Worm (Caenorhabditis elegans) whole organism, young adult: ENCODE data around the gene fbxb-29.
"Not testable (repeated sequence)": the region's sequence is repeated elsewhere in the genome, so short reads cannot be mapped to it uniquely, and the experiment has no call there.

ENCODE experiments used
- B0261.1 ChIP-seq: sonication (generic microtip); optimal IDR thresholded peaks from 2 replicates; lab custom pipeline; 2016; ENCODE audit warnings: mild to moderate bottlenecking, missing genetic modification characterization, moderate library complexity, missing compliant biosample characterization
- F22D6.2 ChIP-seq: sonication (generic microtip); optimal IDR thresholded peaks from 2 replicates; lab custom pipeline; 2016; ENCODE audit warnings: mild to moderate bottlenecking, missing genetic modification characterization, missing compliant biosample characterization
- F33H1.4 ChIP-seq: fragments of 200-800 bp; sonication (Bioruptor generic); IDR thresholded peaks from 2 replicates; pipeline ENCODE4 v1.3.6; 2022; ENCODE audit warnings: missing genetic modification reagents, missing genetic modification characterization, missing compliant biosample characterization
- F49E8.2 ChIP-seq: sonication (generic microtip); optimal IDR thresholded peaks from 3 replicates; lab custom pipeline; 2017; ENCODE audit warnings: missing genetic modification characterization, mild to moderate bottlenecking, missing compliant biosample characterization, antibody characterized with exemption, moderate library complexity; ENCODE audit not compliant: insufficient read depth
- K12H6.12 ChIP-seq: fragments of 200-800 bp; sonication (Bioruptor generic); optimal IDR thresholded peaks from 2 replicates; lab custom pipeline; 2018; ENCODE audit warnings: mild to moderate bottlenecking, missing genetic modification characterization, missing compliant biosample characterization
- Y53F4B.3 ChIP-seq: fragments of 200-800 bp; sonication (Bioruptor generic); IDR thresholded peaks from 2 replicates; pipeline ENCODE4 v1.3.6; 2022; ENCODE audit warnings: missing genetic modification reagents, missing genetic modification characterization, missing compliant biosample characterization
- Y53G8AR.9 ChIP-seq: fragments of 200-800 bp; sonication (Bioruptor generic); conservative IDR thresholded peaks from 2 replicates; pipeline ENCODE4 v1.3.6; 2022; ENCODE audit warnings: missing genetic modification reagents, missing genetic modification characterization, missing compliant biosample characterization
- ZK185.1 ChIP-seq: sonication (generic microtip); optimal IDR thresholded peaks from 2 replicates; lab custom pipeline; 2016; ENCODE audit warnings: mild to moderate bottlenecking, missing genetic modification characterization, missing compliant biosample characterization; ENCODE audit not compliant: poor library complexity, severe bottlenecking
- aptf-2 ChIP-seq: fragments of 200-800 bp; sonication (Bioruptor generic); conservative IDR thresholded peaks from 2 replicates; pipeline ENCODE4 v1.3.6; 2022; ENCODE audit warnings: missing genetic modification reagents, missing genetic modification characterization, missing compliant biosample characterization
- attf-3 ChIP-seq: fragments of 200-800 bp; sonication (Bioruptor generic); conservative IDR thresholded peaks from 2 replicates; pipeline ENCODE4 v1.3.6; 2022; ENCODE audit warnings: missing genetic modification reagents, missing genetic modification characterization, missing compliant biosample characterization
- attf-6 ChIP-seq: fragments of 200-800 bp; sonication (Bioruptor generic); IDR thresholded peaks from 2 replicates; pipeline ENCODE4 v1.3.6; 2022; ENCODE audit warnings: missing genetic modification reagents, missing genetic modification characterization, missing compliant biosample characterization
- bed-1 ChIP-seq: fragments of 200-800 bp; sonication (Bioruptor generic); IDR thresholded peaks from 2 replicates; pipeline ENCODE4 v1.3.6; 2022; ENCODE audit warnings: missing genetic modification reagents, missing genetic modification characterization, missing compliant biosample characterization
- cebp-2 ChIP-seq: fragments of 200-800 bp; sonication (Bioruptor generic); IDR thresholded peaks from 2 replicates; pipeline ENCODE4 v1.3.6; 2022; ENCODE audit warnings: missing genetic modification characterization, missing compliant biosample characterization
- ceh-58 ChIP-seq: fragments of 200-800 bp; sonication (Bioruptor generic); IDR thresholded peaks from 2 replicates; pipeline ENCODE4 v1.3.6; 2022; ENCODE audit warnings: missing genetic modification characterization, missing compliant biosample characterization
- ceh-79 ChIP-seq: sonication (generic microtip); optimal IDR thresholded peaks from 2 replicates; lab custom pipeline; 2017; ENCODE audit warnings: mild to moderate bottlenecking, missing genetic modification characterization, missing compliant biosample characterization
- egl-44 ChIP-seq: fragments of 200-800 bp; sonication (Bioruptor generic); IDR thresholded peaks from 2 replicates; pipeline ENCODE4 v1.3.6; 2022; ENCODE audit warnings: missing genetic modification reagents, missing genetic modification characterization, missing compliant biosample characterization
- him-1 ChIP-seq: sonication (generic microtip); optimal IDR thresholded peaks from 2 replicates; lab custom pipeline; 2016; ENCODE audit warnings: missing genotype, missing genetic modification reagents, missing genetic modification characterization, missing compliant biosample characterization
- hsf-1 ChIP-seq: fragments of 200-800 bp; sonication (Bioruptor generic); IDR thresholded peaks from 2 replicates; pipeline ENCODE4 v1.3.6; 2022; ENCODE audit warnings: missing genetic modification reagents, missing genetic modification characterization, missing compliant biosample characterization
- lag-1 ChIP-seq: fragments of 200-800 bp; sonication (Bioruptor generic); IDR thresholded peaks from 2 replicates; pipeline ENCODE4 v1.3.6; 2022; ENCODE audit warnings: missing genetic modification reagents, missing genetic modification characterization, missing compliant biosample characterization
- let-607 ChIP-seq, 2 experiments: fragments of 200-800 bp in 1 of 2; sonication (Bioruptor generic) in 1 of 2; sonication (generic microtip) in 1 of 2; optimal IDR thresholded peaks; 2 replicates each; lab custom pipeline; 2016 to 2018; ENCODE audit warnings: mild to moderate bottlenecking in 2 of 2, missing compliant biosample characterization in 2 of 2, missing genetic modification characterization in 2 of 2, moderate library complexity in 2 of 2, missing genotype in 1 of 2
- lin-26 ChIP-seq: fragments of 200-800 bp; sonication (Bioruptor generic); IDR thresholded peaks from 2 replicates; pipeline ENCODE4 v1.3.6; 2022; ENCODE audit warnings: missing genetic modification reagents, missing genetic modification characterization, missing compliant biosample characterization
- madf-6 ChIP-seq: fragments of 200-800 bp; sonication (Bioruptor generic); IDR thresholded peaks from 2 replicates; pipeline ENCODE4 v1.3.6; 2022; ENCODE audit warnings: missing genetic modification reagents, missing genetic modification characterization, missing compliant biosample characterization
- mxl-1 ChIP-seq: sonication (generic microtip); optimal IDR thresholded peaks from 2 replicates; lab custom pipeline; 2016; ENCODE audit warnings: missing genetic modification characterization, missing compliant biosample characterization
- nhr-80 ChIP-seq: sonication (generic microtip); optimal IDR thresholded peaks from 2 replicates; lab custom pipeline; 2016; ENCODE audit warnings: missing genetic modification characterization, missing compliant biosample characterization
- nhr-90 ChIP-seq: sonication (generic microtip); optimal IDR thresholded peaks from 2 replicates; lab custom pipeline; 2016; ENCODE audit warnings: missing genotype, mild to moderate bottlenecking, missing genetic modification characterization, missing compliant biosample characterization
- rec-8 ChIP-seq, 2 experiments: sonication (generic microtip); optimal IDR thresholded peaks; 2 replicates each; lab custom pipeline; 2016; ENCODE audit warnings: mild to moderate bottlenecking in 2 of 2, missing genetic modification characterization in 2 of 2, missing genetic modification reagents in 2 of 2, missing genotype in 2 of 2, missing biosample characterization in 1 of 2, missing compliant biosample characterization in 1 of 2, moderate library complexity in 1 of 2
- sea-2 ChIP-seq: fragments of 200-800 bp; sonication (Bioruptor generic); IDR thresholded peaks from 2 replicates; pipeline ENCODE4 v1.3.6; 2022; ENCODE audit warnings: missing genetic modification characterization, missing compliant biosample characterization
- snpc-3.4 ChIP-seq: sonication (generic microtip); optimal IDR thresholded peaks from 2 replicates; lab custom pipeline; 2017; ENCODE audit warnings: missing genetic modification characterization, mild to moderate bottlenecking, missing compliant biosample characterization, antibody characterized with exemption, moderate library complexity, missing genotype, missing genetic modification reagents
- somi-1 ChIP-seq: fragments of 200-800 bp; sonication (Bioruptor generic); optimal IDR thresholded peaks from 2 replicates; lab custom pipeline; 2018; ENCODE audit warnings: mild to moderate bottlenecking, missing genetic modification characterization, missing compliant biosample characterization
- zfh-2 ChIP-seq: fragments of 200-800 bp; sonication (Bioruptor generic); conservative IDR thresholded peaks from 2 replicates; pipeline ENCODE4 v1.3.6; 2022; ENCODE audit warnings: missing genetic modification reagents, missing genetic modification characterization, missing compliant biosample characterization
- ztf-22 ChIP-seq: fragments of 200-800 bp; sonication (Bioruptor generic); optimal IDR thresholded peaks from 2 replicates; lab custom pipeline; 2018; ENCODE audit warnings: mild to moderate bottlenecking, missing genetic modification characterization, moderate library complexity, missing compliant biosample characterization
- ztf-26 ChIP-seq: sonication (generic microtip); optimal IDR thresholded peaks from 2 replicates; lab custom pipeline; 2017; ENCODE audit warnings: missing genetic modification characterization, missing compliant biosample characterization
- ztf-3 ChIP-seq: fragments of 200-800 bp; sonication (Bioruptor generic); optimal IDR thresholded peaks from 2 replicates; lab custom pipeline; 2018; ENCODE audit warnings: mild to moderate bottlenecking, missing genetic modification characterization, missing compliant biosample characterization

Gene fbxb-29

ce11 chrII:1043932-1044331 is 44.5 kb upstream of the fbxb-29 start, which contains the start of gene fbxb-45:
fbxb-45 (minus strand) TSS chrII:1044032.
- TF ChIP-seq let-607 (tag; optimal IDR thresholded peaks at IDR 0.05; lab: Kevin White, UChicago); madf-6 (GFP tag; lab: Robert Waterston, UW); lag-1 (GFP tag; lab: Robert Waterston, UW): not testable (repeated sequence)

DNA sequence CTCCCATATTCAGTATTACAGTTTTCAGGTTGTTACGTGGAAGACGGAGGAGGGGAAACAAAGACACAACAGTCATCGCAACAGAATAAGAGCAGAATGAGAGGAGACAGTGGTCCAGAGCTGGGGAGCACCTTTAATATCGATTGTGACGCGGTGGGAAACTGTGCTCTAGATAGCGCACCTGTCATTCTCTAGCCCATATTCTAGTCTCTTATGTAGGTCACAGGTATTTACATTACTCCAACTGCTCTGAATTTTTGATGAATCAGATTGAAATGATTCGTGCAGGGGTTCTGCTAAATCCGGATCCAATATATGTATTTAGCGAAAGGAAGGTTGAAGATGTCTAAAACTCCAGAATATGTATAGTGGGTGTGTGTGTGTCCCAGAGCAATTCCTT is 42.8 kb upstream of the fbxb-29 start, which contains the start of gene fbxb-41:
Gene fbxb-41, minus strand, starts transcription at position 101 of the 400 bp plus-strand sequence.
- TF ChIP-seq F22D6.2 (tag; lab: Kevin White, UChicago) (no peak), ztf-22 (GFP tag; lab: Kevin White, UChicago) (no peak), F49E8.2 (no peak), nhr-90 (tag; lab: Kevin White, UChicago) (no peak), ceh-58 (GFP tag; lab: Robert Waterston, UW) (no peak), zfh-2 (GFP tag; lab: Robert Waterston, UW) (no peak), rec-8 (tag; optimal IDR thresholded peaks at IDR 0.05; lab: Kevin White, UChicago) (no peak), Y53G8AR.9 (GFP tag; lab: Robert Waterston, UW) (no peak), aptf-2 (GFP tag; lab: Robert Waterston, UW) (no peak), cebp-2 (GFP tag; lab: Robert Waterston, UW) (no peak), ZK185.1 (tag; lab: Kevin White, UChicago) (no peak), ztf-3 (GFP tag; lab: Kevin White, UChicago) (no peak), Y53F4B.3 (no peak), K12H6.12 (tag; lab: Kevin White, UChicago) (no peak), B0261.1 (tag; lab: Kevin White, UChicago) (no peak), somi-1 (GFP tag; lab: Kevin White, UChicago) (no peak), hsf-1 (GFP tag; lab: Robert Waterston, UW) (no peak), attf-3 (GFP tag; lab: Robert Waterston, UW) (no peak)
- TF ChIP-seq, all 124 proteins: peak for 0

ce11 chrII:1040464-1040863 is 41.1 kb upstream of the fbxb-29 start, which contains the start of gene fbxb-39:
fbxb-39 (minus strand) TSS chrII:1040564.
- TF ChIP-seq sea-2 (GFP tag; lab: Robert Waterston, UW) = no peak
- TF ChIP-seq, all 124 proteins: peak for 0

ce11 chrII:1034457-1034856 is 35.1 kb upstream of the fbxb-29 start:
- TF ChIP-seq F33H1.4 (GFP tag; lab: Robert Waterston, UW) (peak; percentile 44), attf-6 (GFP tag; lab: Robert Waterston, UW) (0 out of 2 replicates have a peak, but pooled peaks have one; percentile 20), lin-26 (GFP tag; lab: Robert Waterston, UW) (0 out of 2 replicates have a peak, but pooled peaks have one; percentile 23)

- TF ChIP-seq nhr-80 = peak; percentile 58
- no peak for TF ChIP-seq mxl-1 (tag; lab: Kevin White, UChicago)
These were observed 29.2 kb upstream of the fbxb-29 start, which contains the start of gene math-34 for ce11 chrII:1028602-1029001. math-34 (plus strand) TSS chrII:1028972.

ce11 chrII:1026670-1027069 is 27.3 kb upstream of the fbxb-29 start, which contains the start of gene M01D1.12:
M01D1.12 (plus strand) TSS chrII:1026970.
- TF ChIP-seq bed-1 (GFP tag; lab: Robert Waterston, UW) = no peak
- no peak for TF ChIP-seq snpc-3.4 (tag; lab: Kevin White, UChicago)
- no peak for TF ChIP-seq egl-44
- TF ChIP-seq him-1 (tag; lab: Kevin White, UChicago) = no peak
- TF ChIP-seq ztf-26 (tag; lab: Kevin White, UChicago) = no peak
- no peak for TF ChIP-seq ceh-79 (tag; lab: Kevin White, UChicago)
- TF ChIP-seq ZK185.1 (tag; lab: Kevin White, UChicago) = no peak
